Worm (Caenorhabditis elegans): ENCODE data around the gene set-19.

set-19 gene

DNA sequence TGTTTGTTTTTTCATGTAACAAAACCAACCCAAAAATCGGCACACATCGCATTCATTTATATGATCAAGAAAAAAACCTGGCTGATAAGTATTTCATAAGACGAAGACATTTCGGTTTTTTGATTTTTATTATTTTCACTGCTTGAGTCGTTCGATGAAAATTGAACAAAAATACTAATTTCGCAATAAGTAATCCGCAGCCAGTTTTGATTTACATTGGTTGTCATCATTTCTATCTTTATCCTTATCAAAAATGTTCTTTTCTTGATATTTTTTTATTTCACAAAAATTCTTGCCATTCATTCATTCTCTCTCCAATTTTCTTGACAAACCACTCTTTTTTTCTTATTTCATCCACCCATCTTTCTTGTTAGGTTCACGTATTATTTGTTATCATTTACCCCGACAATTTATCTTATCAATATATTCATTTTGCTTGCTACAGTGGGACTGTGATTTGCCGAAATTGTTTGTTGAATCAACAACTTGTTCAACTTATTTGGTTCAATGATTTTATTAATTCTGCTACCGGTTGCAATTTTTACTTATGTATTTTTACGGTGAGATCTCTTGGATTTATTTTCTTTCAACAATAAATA lies 34.2 kb upstream of the set-19 start, which contains the start of gene cyp-43A1:
Gene cyp-43A1, plus strand, starts transcription at position 446 of the 599 bp plus-strand sequence.
- no peak for TF ChIP-seq T22C8.4 (GFP tag; IDR thresholded peaks at IDR 0.05)
- no peak for TF ChIP-seq ref-1 (GFP tag; conservative IDR thresholded peaks at IDR 0.05)
- TF ChIP-seq tab-1 (GFP tag; IDR thresholded peaks at IDR 0.05): no peak
- no peak for TF ChIP-seq cog-1 (tag; optimal IDR thresholded peaks at IDR 0.05)
- no peak for TF ChIP-seq med-1 (GFP tag; optimal IDR thresholded peaks at IDR 0.05; ENCODE audit: insufficient read depth)
- no peak for TF ChIP-seq flt-1 (GFP tag; IDR thresholded peaks at IDR 0.05)
- no peak for TF ChIP-seq ztf-29 (GFP tag; IDR thresholded peaks at IDR 0.05)
- no peak for TF ChIP-seq klf-2 (GFP tag; conservative IDR thresholded peaks at IDR 0.05)
- no peak for TF ChIP-seq ztf-23 (GFP tag; IDR thresholded peaks at IDR 0.05)

- TF ChIP-seq flt-1 (GFP tag; IDR thresholded peaks at IDR 0.05) (peak; percentile 40; the same call in 1 of the 2 replicates), tab-1 (GFP tag; IDR thresholded peaks at IDR 0.05) (no peak; the same call in 1 of the 2 replicates), ztf-23 (GFP tag; IDR thresholded peaks at IDR 0.05) (peak; percentile 38; the same call in 1 of the 2 replicates), ref-1 (GFP tag; conservative IDR thresholded peaks at IDR 0.05) (no peak; the same call in 1 of the 2 replicates), ztf-29 (GFP tag; IDR thresholded peaks at IDR 0.05) (no peak)
Measured at ce11 chrX:5713479-5713878, 33.5 kb upstream of the set-19 start.

DNA sequence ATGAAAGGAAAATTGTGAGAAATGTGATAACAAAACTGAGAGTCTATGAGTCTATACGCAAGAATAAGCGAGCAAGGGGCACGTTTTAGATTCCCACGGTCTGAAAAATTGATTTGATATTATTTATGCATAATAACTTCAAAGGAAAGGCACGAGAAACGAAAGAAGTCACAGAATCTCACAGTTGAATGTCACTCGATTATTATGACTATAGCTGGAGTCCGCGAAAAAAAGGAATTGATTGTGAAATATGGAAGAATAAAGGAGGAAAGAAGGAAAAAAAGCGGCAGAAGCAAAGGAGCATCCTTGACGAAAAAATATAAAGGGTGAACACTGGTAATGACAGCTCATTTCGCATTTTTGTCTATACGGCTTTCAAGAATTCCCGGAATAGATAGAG lies 30.6 kb upstream of the set-19 start, which contains the start of gene cat-1:
Gene cat-1, minus strand, starts transcription at position 101 of the 400 bp plus-strand sequence.
- TF ChIP-seq T22C8.4 (GFP tag; IDR thresholded peaks at IDR 0.05) (no peak), med-1 (GFP tag; optimal IDR thresholded peaks at IDR 0.05; ENCODE audit: insufficient read depth) (no peak), cog-1 (tag; optimal IDR thresholded peaks at IDR 0.05) (no peak), ztf-29 (GFP tag; IDR thresholded peaks at IDR 0.05) (no peak)

- TF ChIP-seq tab-1 (GFP tag; IDR thresholded peaks at IDR 0.05) (no peak), med-1 (GFP tag; optimal IDR thresholded peaks at IDR 0.05; ENCODE audit: insufficient read depth) (no peak), klf-2 (GFP tag; conservative IDR thresholded peaks at IDR 0.05) (no peak), flt-1 (GFP tag; IDR thresholded peaks at IDR 0.05) (no peak), ztf-23 (GFP tag; IDR thresholded peaks at IDR 0.05) (no peak), cog-1 (tag; optimal IDR thresholded peaks at IDR 0.05) (no peak), ztf-29 (GFP tag; IDR thresholded peaks at IDR 0.05) (no peak), T22C8.4 (GFP tag; IDR thresholded peaks at IDR 0.05) (no peak), ref-1 (GFP tag; conservative IDR thresholded peaks at IDR 0.05) (no peak)
Measured at ce11 chrX:5709205-5709604, 29.2 kb upstream of the set-19 start.

DNA sequence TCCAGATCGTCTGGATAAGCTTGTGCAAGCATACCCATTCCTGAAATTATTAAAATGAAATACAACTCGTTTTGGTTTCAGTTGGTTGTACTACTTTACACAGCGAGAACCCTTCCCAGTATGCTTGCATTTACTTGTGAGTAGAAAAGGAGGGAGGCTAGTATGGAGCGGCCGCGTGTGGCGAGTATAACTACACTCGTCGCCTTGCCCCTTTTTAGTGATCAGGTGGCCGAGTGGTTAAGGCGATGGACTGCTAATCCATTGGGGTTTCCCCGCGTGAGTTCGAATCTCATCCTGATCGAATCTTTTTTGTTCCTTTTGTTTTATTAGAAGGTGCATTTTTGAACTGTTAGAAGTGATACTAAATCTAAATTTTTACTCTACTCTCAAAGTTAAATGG lies 27.8 kb upstream of the set-19 start:
- TF ChIP-seq cog-1 (tag; optimal IDR thresholded peaks at IDR 0.05): peak; percentile 77
- peak; percentile 97 for TF ChIP-seq T22C8.4 (GFP tag; IDR thresholded peaks at IDR 0.05)
- TF ChIP-seq klf-2 (GFP tag; conservative IDR thresholded peaks at IDR 0.05): peak; percentile 92
- peak; percentile 92 for TF ChIP-seq ztf-29 (GFP tag; IDR thresholded peaks at IDR 0.05)
- TF ChIP-seq tab-1 (GFP tag; IDR thresholded peaks at IDR 0.05): peak; percentile 98
- peak; percentile 81 for TF ChIP-seq med-1 (GFP tag; optimal IDR thresholded peaks at IDR 0.05; ENCODE audit: insufficient read depth)
- TF ChIP-seq flt-1 (GFP tag; IDR thresholded peaks at IDR 0.05): peak; percentile 99
- TF ChIP-seq ref-1 (GFP tag; conservative IDR thresholded peaks at IDR 0.05): peak; percentile 92
- TF ChIP-seq ztf-23 (GFP tag; IDR thresholded peaks at IDR 0.05): peak; percentile 97

DNA sequence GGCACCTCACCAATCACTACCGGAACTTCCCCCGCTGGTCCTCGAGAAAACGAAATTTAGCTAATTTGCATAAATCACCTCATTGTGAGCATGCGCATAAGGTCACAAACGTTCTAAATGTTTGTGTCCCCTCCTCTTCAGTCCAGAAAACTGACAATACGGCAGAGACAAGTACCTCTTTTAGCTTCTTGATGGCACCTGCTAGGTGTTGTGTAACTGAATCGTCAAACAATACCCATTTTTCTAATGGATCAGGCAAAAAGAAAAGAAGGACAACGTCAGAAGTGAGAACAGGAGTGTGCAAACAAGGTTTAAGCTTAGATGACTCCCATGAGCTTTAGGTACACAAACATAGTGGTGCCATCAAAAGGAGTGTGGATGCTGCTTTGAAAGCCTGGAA lies 19.5 kb upstream of the set-19 start:
- no peak for TF ChIP-seq klf-2 (GFP tag; conservative IDR thresholded peaks at IDR 0.05)
- no peak for TF ChIP-seq cog-1 (tag; optimal IDR thresholded peaks at IDR 0.05)
- TF ChIP-seq ztf-29 (GFP tag; IDR thresholded peaks at IDR 0.05): no peak
- no peak for TF ChIP-seq ref-1 (GFP tag; conservative IDR thresholded peaks at IDR 0.05)

ce11 chrX:5698419-5698818 lies 18.4 kb upstream of the set-19 start:
- TF ChIP-seq cog-1 (tag; optimal IDR thresholded peaks at IDR 0.05): no peak
- no peak for TF ChIP-seq flt-1 (GFP tag; IDR thresholded peaks at IDR 0.05)
- no peak for TF ChIP-seq ztf-29 (GFP tag; IDR thresholded peaks at IDR 0.05)
- no peak for TF ChIP-seq tab-1 (GFP tag; IDR thresholded peaks at IDR 0.05)
- TF ChIP-seq ref-1 (GFP tag; conservative IDR thresholded peaks at IDR 0.05): no peak
- TF ChIP-seq ztf-23 (GFP tag; IDR thresholded peaks at IDR 0.05): no peak
- no peak for TF ChIP-seq klf-2 (GFP tag; conservative IDR thresholded peaks at IDR 0.05)
- TF ChIP-seq T22C8.4 (GFP tag; IDR thresholded peaks at IDR 0.05): no peak
- no peak for TF ChIP-seq med-1 (GFP tag; optimal IDR thresholded peaks at IDR 0.05; ENCODE audit: insufficient read depth)

- no peak for TF ChIP-seq ztf-23 (GFP tag; IDR thresholded peaks at IDR 0.05)
- no peak for TF ChIP-seq flt-1 (GFP tag; IDR thresholded peaks at IDR 0.05)
- no peak for TF ChIP-seq cog-1 (tag; optimal IDR thresholded peaks at IDR 0.05)
- TF ChIP-seq ref-1 (GFP tag; conservative IDR thresholded peaks at IDR 0.05): no peak
- no peak for TF ChIP-seq med-1 (GFP tag; optimal IDR thresholded peaks at IDR 0.05; ENCODE audit: insufficient read depth)
- TF ChIP-seq tab-1 (GFP tag; IDR thresholded peaks at IDR 0.05): no peak
- TF ChIP-seq T22C8.4 (GFP tag; IDR thresholded peaks at IDR 0.05): no peak
- no peak for TF ChIP-seq ztf-29 (GFP tag; IDR thresholded peaks at IDR 0.05)
- no peak for TF ChIP-seq klf-2 (GFP tag; conservative IDR thresholded peaks at IDR 0.05)
Measured at ce11 chrX:5697208-5697607, 17.2 kb upstream of the set-19 start, which contains the start of gene W01C8.5. TSS of gene W01C8.5 (minus strand) at chrX:5697308.

DNA sequence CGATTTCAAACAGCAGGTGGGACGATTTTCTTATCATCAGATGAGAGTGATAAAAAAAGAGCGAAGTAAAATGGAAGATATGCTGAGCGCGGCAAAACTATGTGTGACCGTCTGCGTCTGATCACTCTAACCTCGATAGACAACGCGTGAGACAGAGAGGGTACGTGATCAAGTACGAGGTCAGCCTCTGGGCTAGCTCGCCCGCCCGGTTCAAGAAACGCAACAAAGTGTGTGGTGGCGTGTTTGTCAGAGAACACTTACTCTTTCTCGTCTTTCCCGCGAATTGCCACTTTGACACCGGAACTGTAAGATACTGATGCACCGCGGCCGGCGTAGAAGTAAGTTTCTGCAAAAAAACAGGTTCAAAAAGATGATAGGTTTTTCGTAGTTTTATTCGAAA lies 16.2 kb upstream of the set-19 start:
- TF ChIP-seq med-1 (GFP tag; optimal IDR thresholded peaks at IDR 0.05; ENCODE audit: insufficient read depth) (no peak), ztf-23 (GFP tag; IDR thresholded peaks at IDR 0.05) (no peak), T22C8.4 (GFP tag; IDR thresholded peaks at IDR 0.05) (no peak), tab-1 (GFP tag; IDR thresholded peaks at IDR 0.05) (no peak), ztf-29 (GFP tag; IDR thresholded peaks at IDR 0.05) (no peak), ref-1 (GFP tag; conservative IDR thresholded peaks at IDR 0.05) (no peak), flt-1 (GFP tag; IDR thresholded peaks at IDR 0.05) (no peak), klf-2 (GFP tag; conservative IDR thresholded peaks at IDR 0.05) (no peak)

DNA sequence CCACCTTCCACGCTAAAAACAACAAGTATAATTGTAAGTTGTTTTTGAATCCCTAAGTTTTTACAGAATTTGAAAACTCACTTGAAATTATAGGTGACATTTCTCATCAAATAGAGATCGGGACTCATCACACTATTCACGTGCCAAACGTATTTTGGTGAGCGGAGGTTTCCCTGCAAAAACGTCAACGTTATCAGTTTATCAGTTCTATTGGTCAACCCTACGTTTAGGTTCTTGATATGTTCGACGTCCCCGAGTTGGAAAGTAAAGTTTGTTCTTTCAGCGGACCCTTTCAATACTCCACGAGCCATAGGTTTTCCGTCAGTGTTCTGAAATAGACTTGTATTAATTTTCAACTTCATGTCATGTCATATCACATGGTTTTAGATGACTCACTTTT lies 15.4 kb upstream of the set-19 start:
- no peak for TF ChIP-seq ztf-23 (GFP tag; IDR thresholded peaks at IDR 0.05)
- TF ChIP-seq med-1 (GFP tag; optimal IDR thresholded peaks at IDR 0.05; ENCODE audit: insufficient read depth): no peak
- TF ChIP-seq klf-2 (GFP tag; conservative IDR thresholded peaks at IDR 0.05): no peak

Data from whole organism, midembryonic.